Fruit fly (Drosophila melanogaster): ENCODE results near the gene CG3792.
A peak's percentile ranks its signal among the peaks of the same experiment; 100 is the strongest.

The CG3792 gene

DNA sequence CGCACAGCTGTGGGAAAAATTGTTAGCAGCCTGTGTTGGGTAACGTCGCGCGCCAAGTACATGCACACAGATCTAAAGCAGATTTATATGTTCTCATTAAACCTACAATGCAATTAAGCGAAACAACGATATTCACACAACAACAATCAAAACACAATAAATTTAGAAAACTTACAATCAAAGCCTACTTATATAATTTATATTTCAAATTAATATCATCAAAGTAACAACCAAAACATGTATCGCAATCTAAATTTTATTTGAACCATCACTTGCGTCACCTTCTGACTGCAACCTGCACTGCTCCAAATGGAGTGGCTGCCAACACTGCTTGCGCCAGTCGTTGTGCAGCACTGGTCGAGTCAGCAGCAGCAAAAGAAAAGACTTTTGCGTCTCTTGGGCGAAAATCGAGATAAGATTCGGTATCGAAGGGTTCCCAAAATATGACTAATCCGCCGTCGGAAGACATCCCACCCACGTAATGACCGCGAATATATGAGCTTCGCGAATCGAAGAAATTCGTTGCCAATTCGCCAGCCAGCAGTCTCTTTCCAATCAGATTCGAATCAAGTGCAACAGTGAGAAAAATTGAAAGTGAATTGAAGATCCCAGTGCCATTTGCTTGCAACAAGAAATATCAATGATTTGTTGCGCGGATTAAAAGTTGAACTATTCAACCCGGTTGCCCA is 4.3 kb downstream of the CG3792 start, which contains the start of the genes CG8892 and CG34126 (continued):
- peak; percentile 100 for TF ChIP-seq CG30403 (GFP tag; optimal IDR thresholded peaks at IDR 0.05)
- peak; percentile 99 for TF ChIP-seq pum (GFP tag; optimal IDR thresholded peaks at IDR 0.05)
- TF ChIP-seq Abd-B (GFP tag; optimal IDR thresholded peaks at IDR 0.05), result peak; percentile 99
- TF ChIP-seq CG9437 (GFP tag; optimal IDR thresholded peaks at IDR 0.05), result peak; percentile 92
- TF ChIP-seq CG4707 (GFP tag; optimal IDR thresholded peaks at IDR 0.05), result peak; percentile 80
- peak; percentile 82 for TF ChIP-seq CG17912 (GFP tag; optimal IDR thresholded peaks at IDR 0.05)
- TF ChIP-seq hkb (optimal IDR thresholded peaks at IDR 0.05), result peak; percentile 93
- TF ChIP-seq hkb (GFP tag; IDR thresholded peaks at IDR 0.05), result peak; percentile 92
- peak; percentile 81 for TF ChIP-seq Nf-YB (GFP tag; optimal IDR thresholded peaks at IDR 0.05)
- TF ChIP-seq CG10543 (GFP tag; optimal IDR thresholded peaks at IDR 0.05), result peak; percentile 98
- peak; percentile 93 for TF ChIP-seq gsb-n (tag; optimal IDR thresholded peaks at IDR 0.05)
- TF ChIP-seq Nf-YC (tag; optimal IDR thresholded peaks at IDR 0.05), result peak; percentile 92
- peak; percentile 89 for TF ChIP-seq C15 (GFP tag; IDR thresholded peaks at IDR 0.05)
- peak; percentile 92 for TF ChIP-seq H2.0 (GFP tag; IDR thresholded peaks at IDR 0.05)
- TF ChIP-seq zfh1 (GFP tag; IDR thresholded peaks at IDR 0.05), result peak; percentile 96
- TF ChIP-seq E2f2 (GFP tag; IDR thresholded peaks at IDR 0.05), result peak; percentile 75
- peak; percentile 74 for TF ChIP-seq zf30C (GFP tag; optimal IDR thresholded peaks at IDR 0.05)
- TF ChIP-seq CG3995 (GFP tag; optimal IDR thresholded peaks at IDR 0.05), result peak; percentile 83
- TF ChIP-seq unc-4 (GFP tag; IDR thresholded peaks at IDR 0.05; ENCODE audit: partially characterized antibody), result 0 out of 2 replicates have a peak, but pooled peaks have one; percentile 27
- peak; percentile 87; the same call in 2 of the 4 replicates for TF ChIP-seq chinmo (GFP tag; IDR thresholded peaks at IDR 0.05; ENCODE audit: partially characterized antibody)
- peak; percentile 53; the same call in 1 of the 4 replicates for TF ChIP-seq Dll (GFP tag; IDR thresholded peaks at IDR 0.05; ENCODE audit: partially characterized antibody)
- TF ChIP-seq hbn (GFP tag; IDR thresholded peaks at IDR 0.05; ENCODE audit: partially characterized antibody), result no peak
- TF ChIP-seq croc (GFP tag; conservative IDR thresholded peaks at IDR 0.05), result peak; percentile 98
- peak; percentile 87 for TF ChIP-seq Mes4 (GFP tag; optimal IDR thresholded peaks at IDR 0.05)
- TF ChIP-seq CG4404 (GFP tag; IDR thresholded peaks at IDR 0.05), result peak; percentile 99
- TF ChIP-seq CG11456 (GFP tag; IDR thresholded peaks at IDR 0.05), result peak; percentile 97
- TF ChIP-seq CG14860 (GFP tag; IDR thresholded peaks at IDR 0.05; ENCODE audit: partially characterized antibody), result no peak
- TF ChIP-seq Ptx1 (GFP tag; IDR thresholded peaks at IDR 0.05), result peak; percentile 98
- TF ChIP-seq ham (GFP tag; IDR thresholded peaks at IDR 0.05), result peak; percentile 87
- TF ChIP-seq kni (GFP tag; optimal IDR thresholded peaks at IDR 0.05), result peak; percentile 98
- TF ChIP-seq en (GFP tag; optimal IDR thresholded peaks at IDR 0.05), result peak; percentile 91
- no peak for TF ChIP-seq pita (GFP tag; optimal IDR thresholded peaks at IDR 0.05)
- peak; percentile 99 for TF ChIP-seq CG16815 (GFP tag; optimal IDR thresholded peaks at IDR 0.05)
- peak; percentile 96 for TF ChIP-seq grau (tag; optimal IDR thresholded peaks at IDR 0.05)
- TF ChIP-seq CG7271 (tag; optimal IDR thresholded peaks at IDR 0.05), result peak; percentile 85
- TF ChIP-seq CG3065 (GFP tag; optimal IDR thresholded peaks at IDR 0.05), result peak; percentile 96
- peak; percentile 65 for TF ChIP-seq CG9797 (GFP tag; optimal IDR thresholded peaks at IDR 0.05)
- peak in 1 of 2 experiments; percentile 91 for TF ChIP-seq insv (GFP tag; optimal IDR thresholded peaks at IDR 0.05)
- peak; percentile 90 for TF ChIP-seq CG11560 (tag; IDR thresholded peaks at IDR 0.05)
- peak; percentile 87 for TF ChIP-seq Hey (tag; optimal IDR thresholded peaks at IDR 0.05)
- peak; percentile 66 for TF ChIP-seq MESR4 (GFP tag; optimal IDR thresholded peaks at IDR 0.05)
- TF ChIP-seq rib (GFP tag; IDR thresholded peaks at IDR 0.05), result peak; percentile 93
- TF ChIP-seq mam (GFP tag; optimal IDR thresholded peaks at IDR 0.05), result peak; percentile 98
- TF ChIP-seq h (optimal IDR thresholded peaks at IDR 0.05), result no peak
- peak; percentile 96 for TF ChIP-seq CG18476 (GFP tag; optimal IDR thresholded peaks at IDR 0.05)
- peak; percentile 97 for TF ChIP-seq pnt (GFP tag; optimal IDR thresholded peaks at IDR 0.05)
- TF ChIP-seq D (optimal IDR thresholded peaks at IDR 0.05), result no peak
- TF ChIP-seq D (GFP tag; optimal IDR thresholded peaks at IDR 0.05), result peak; percentile 97
- TF ChIP-seq da (GFP tag; optimal IDR thresholded peaks at IDR 0.05), result peak; percentile 90
- TF ChIP-seq CG17802 (tag; optimal IDR thresholded peaks at IDR 0.05), result peak; percentile 90
